Fruit fly (Drosophila melanogaster): ENCODE results near the gene jus.

jus gene

DNA sequence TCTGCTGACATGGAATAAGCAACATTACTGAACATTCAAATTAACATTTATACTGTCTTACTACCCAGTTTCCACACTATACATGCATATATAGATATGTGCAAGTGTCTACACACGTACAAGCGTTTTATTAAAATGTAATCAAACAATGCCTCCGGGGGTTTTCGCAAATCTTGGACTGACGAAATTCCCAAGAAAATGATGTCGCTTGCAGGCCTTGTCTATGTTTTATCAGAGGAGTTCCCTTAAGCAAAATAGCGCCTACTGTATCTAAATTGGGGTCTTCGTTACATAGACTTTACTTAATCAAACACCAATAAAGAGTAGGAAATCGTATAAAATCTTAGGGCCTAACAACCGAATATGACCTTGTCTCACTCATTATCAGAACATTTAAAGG, 35.2 kb downstream of the jus start:
- TF ChIP-seq Rel (GFP tag; optimal IDR thresholded peaks at IDR 0.05) (no peak), Rel (tag; optimal IDR thresholded peaks at IDR 0.05) (peak; percentile 85), dmrt93B (GFP tag; optimal IDR thresholded peaks at IDR 0.05) (no peak)

DNA sequence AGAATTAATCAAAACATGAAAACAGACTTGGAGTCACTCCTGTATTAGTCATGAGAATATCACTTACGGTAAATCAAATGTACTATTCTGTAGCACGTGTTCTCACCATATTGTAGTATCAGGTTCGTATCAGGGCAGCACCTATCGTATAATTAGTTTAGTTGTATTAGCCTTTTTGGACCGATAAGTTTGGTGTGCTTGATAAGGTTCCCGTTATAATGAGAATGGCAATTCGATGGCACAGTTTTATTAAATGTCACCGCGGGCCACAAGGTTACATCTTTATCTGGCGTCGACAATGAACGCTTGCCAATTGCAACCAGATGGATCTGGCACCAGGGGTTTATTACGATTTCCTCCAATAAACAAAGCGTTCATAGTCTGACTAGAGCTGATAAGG, 36.1 kb downstream of the jus start:
- TF ChIP-seq GATAd (GFP tag; optimal IDR thresholded peaks at IDR 0.05), result no peak
- TF ChIP-seq dmrt93B (GFP tag; optimal IDR thresholded peaks at IDR 0.05), result no peak
- no peak for TF ChIP-seq sv (GFP tag; optimal IDR thresholded peaks at IDR 0.05)
- TF ChIP-seq HLH106 (tag; optimal IDR thresholded peaks at IDR 0.05), result no peak
- TF ChIP-seq Rel (GFP tag; optimal IDR thresholded peaks at IDR 0.05), result no peak
- no peak for TF ChIP-seq Rel (tag; optimal IDR thresholded peaks at IDR 0.05)
- TF ChIP-seq foxo (GFP tag; optimal IDR thresholded peaks at IDR 0.05), result no peak
- TF ChIP-seq usp (GFP tag; optimal IDR thresholded peaks at IDR 0.05), result no peak
- TF ChIP-seq psq (GFP tag; optimal IDR thresholded peaks at IDR 0.05), result no peak
- no peak for TF ChIP-seq dl (GFP tag; optimal IDR thresholded peaks at IDR 0.05; ENCODE audit: insufficient read depth in 1 of 2, partially characterized antibody in 2 of 2)
- TF ChIP-seq h (GFP tag; optimal IDR thresholded peaks at IDR 0.05), result no peak
- TF ChIP-seq Abd-B (GFP tag; optimal IDR thresholded peaks at IDR 0.05), result no peak
- no peak for TF ChIP-seq Hnf4 (GFP tag; optimal IDR thresholded peaks at IDR 0.05)

DNA sequence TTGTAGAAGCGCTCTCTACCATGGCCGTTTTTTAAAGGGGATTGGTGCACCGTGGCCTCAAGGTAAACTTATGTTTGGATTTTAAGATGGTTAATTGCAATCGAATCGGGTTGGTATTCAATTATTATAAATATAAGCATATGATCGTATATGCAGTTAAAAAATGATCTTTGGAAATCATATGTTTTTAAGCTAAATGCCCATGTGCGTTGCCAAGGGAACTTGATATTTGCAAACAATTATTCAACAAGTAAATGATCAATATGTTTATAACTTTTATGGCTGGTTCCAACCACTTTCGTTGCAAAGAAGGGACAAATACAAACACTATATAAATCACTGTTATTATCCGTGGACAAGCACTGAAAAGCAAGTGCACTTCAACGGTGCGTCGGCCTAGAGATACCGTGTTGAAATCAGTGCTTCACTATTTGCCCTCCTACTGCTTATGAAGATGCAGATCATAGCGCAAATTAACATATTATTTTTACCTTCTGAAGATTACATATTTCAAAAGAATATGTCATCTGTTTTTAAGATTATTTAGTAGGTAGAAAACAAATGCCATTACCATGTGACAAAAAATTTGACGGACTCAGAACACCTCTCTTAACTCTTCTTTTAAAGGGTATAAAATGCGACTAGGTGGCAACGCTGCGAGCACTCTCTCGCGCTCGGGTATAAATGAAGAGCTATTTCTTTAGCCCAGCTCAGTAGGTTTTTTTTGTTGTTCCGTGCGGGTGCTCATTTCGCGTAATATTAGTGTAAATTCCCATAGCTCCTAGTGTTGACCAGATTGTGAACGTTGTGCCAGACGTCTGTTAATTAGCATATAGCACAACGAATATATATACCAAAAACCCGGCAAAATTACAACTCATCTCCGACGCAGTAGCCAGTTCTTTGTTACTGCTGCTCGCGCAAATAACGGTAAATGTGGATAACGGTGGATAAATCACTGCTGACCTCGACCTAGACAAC, 37.1 kb downstream of the jus start, which contains the start of gene rdog:
TSS of gene rdog (plus strand) at position 705 of the 981 bp plus-strand sequence.
- TF ChIP-seq lola (GFP tag; optimal IDR thresholded peaks at IDR 0.05) (no peak), Vsx2 (GFP tag; optimal IDR thresholded peaks at IDR 0.05; ENCODE audit: partially characterized antibody) (no peak), Dfd (GFP tag; optimal IDR thresholded peaks at IDR 0.05) (no peak), HLH106 (tag; optimal IDR thresholded peaks at IDR 0.05) (peak; percentile 77), brk (GFP tag; optimal IDR thresholded peaks at IDR 0.05) (no peak), OdsH (GFP tag; optimal IDR thresholded peaks at IDR 0.05) (peak; percentile 82), rgr (GFP tag; optimal IDR thresholded peaks at IDR 0.05) (peak; percentile 86), foxo (GFP tag; optimal IDR thresholded peaks at IDR 0.05) (peak; percentile 32 to 89), N (GFP tag; optimal IDR thresholded peaks at IDR 0.05) (no peak), Myc (optimal IDR thresholded peaks at IDR 0.05) (no peak), psq (GFP tag; optimal IDR thresholded peaks at IDR 0.05) (peak; percentile 73), Abd-B (GFP tag; optimal IDR thresholded peaks at IDR 0.05) (no peak), sage (GFP tag; optimal IDR thresholded peaks at IDR 0.05) (no peak), Hr83 (GFP tag; optimal IDR thresholded peaks at IDR 0.05; ENCODE audit: poor library complexity, severe bottlenecking) (no peak), usp (GFP tag; optimal IDR thresholded peaks at IDR 0.05) (no peak), Rel (GFP tag; optimal IDR thresholded peaks at IDR 0.05) (no peak), Rel (tag; optimal IDR thresholded peaks at IDR 0.05) (peak; percentile 78), br (GFP tag; optimal IDR thresholded peaks at IDR 0.05) (peak; percentile 85), Sp1 (GFP tag; optimal IDR thresholded peaks at IDR 0.05) (peak; percentile 84), pan (optimal IDR thresholded peaks at IDR 0.05) (peak; percentile 87), dmrt93B (GFP tag; optimal IDR thresholded peaks at IDR 0.05) (peak; percentile 66), Hr78 (GFP tag; optimal IDR thresholded peaks at IDR 0.05) (no peak), dl (GFP tag; optimal IDR thresholded peaks at IDR 0.05; ENCODE audit: insufficient read depth in 1 of 2, partially characterized antibody in 2 of 2) (no peak), Dif (GFP tag; optimal IDR thresholded peaks at IDR 0.05; ENCODE audit: partially characterized antibody) (no peak), CrebA (GFP tag; optimal IDR thresholded peaks at IDR 0.05; ENCODE audit: borderline replicate concordance) (no peak), h (GFP tag; optimal IDR thresholded peaks at IDR 0.05) (peak; percentile 46), fru (GFP tag; optimal IDR thresholded peaks at IDR 0.05) (peak; percentile 91), ey (GFP tag; optimal IDR thresholded peaks at IDR 0.05) (peak; percentile 87), tai (GFP tag; optimal IDR thresholded peaks at IDR 0.05) (no peak), Jra (GFP tag; optimal IDR thresholded peaks at IDR 0.05) (peak; percentile 74), woc (GFP tag; optimal IDR thresholded peaks at IDR 0.05) (peak; percentile 98), dsf (GFP tag; optimal IDR thresholded peaks at IDR 0.05; ENCODE audit: borderline replicate concordance) (peak; percentile 30), Hnf4 (GFP tag; optimal IDR thresholded peaks at IDR 0.05) (peak; percentile 72), GATAd (GFP tag; optimal IDR thresholded peaks at IDR 0.05) (peak; percentile 34), Mio (GFP tag; optimal IDR thresholded peaks at IDR 0.05) (peak; percentile 29), jim (GFP tag; optimal IDR thresholded peaks at IDR 0.05) (no peak), sv (GFP tag; optimal IDR thresholded peaks at IDR 0.05) (peak; percentile 82), CG9705 (GFP tag; optimal IDR thresholded peaks at IDR 0.05) (peak; percentile 73), CG32264 (GFP tag; optimal IDR thresholded peaks at IDR 0.05) (peak; percentile 50)

Data from whole organism, wandering third instar larva.